Worm (Caenorhabditis elegans) whole organism, L2 larva: ENCODE measurements around the gene C12D5.4.

ENCODE experiments used
- C34F6.9 ChIP-seq: fragments of 150-350 bp; optimal IDR thresholded peaks from 2 replicates; lab custom pipeline; 2014; ENCODE audit warnings: missing biosample characterization, missing genetic modification characterization
- F13H6.1 ChIP-seq: sonication (generic microtip); optimal IDR thresholded peaks from 2 replicates; lab custom pipeline; 2016; ENCODE audit warnings: missing genetic modification characterization, missing compliant biosample characterization
- R02D3.7 ChIP-seq: fragments of 150-350 bp; optimal IDR thresholded peaks from 2 replicates; lab custom pipeline; 2014; ENCODE audit warnings: missing biosample characterization, missing genetic modification characterization
- Y55F3AM.14 ChIP-seq: fragments of 200-800 bp; sonication (Bioruptor generic); optimal IDR thresholded peaks from 2 replicates; lab custom pipeline; 2018; ENCODE audit warnings: mild to moderate bottlenecking, missing genetic modification characterization, missing compliant biosample characterization
- ZK546.5 ChIP-seq: sonication (generic microtip); optimal IDR thresholded peaks from 2 replicates; lab custom pipeline; 2017; ENCODE audit warnings: missing biosample characterization, missing genetic modification characterization
- aly-2 ChIP-seq: fragments of 150-350 bp; optimal IDR thresholded peaks from 2 replicates; lab custom pipeline; 2014; ENCODE audit warnings: missing biosample characterization, missing genetic modification characterization
- blmp-1 ChIP-seq: sonication (generic microtip); optimal IDR thresholded peaks from 2 replicates; lab custom pipeline; 2017; ENCODE audit warnings: missing genetic modification characterization, mild to moderate bottlenecking, missing compliant biosample characterization, antibody characterized with exemption, moderate library complexity; ENCODE audit not compliant: insufficient read depth
- ceh-16 ChIP-seq: fragments of 150-350 bp; optimal IDR thresholded peaks from 2 replicates; lab custom pipeline; 2014; ENCODE audit warnings: missing biosample characterization, missing genetic modification characterization
- ceh-82 ChIP-seq: fragments of 150-350 bp; optimal IDR thresholded peaks from 2 replicates; lab custom pipeline; 2014; ENCODE audit warnings: missing biosample characterization, missing genetic modification characterization
- dmd-4 ChIP-seq: sonication (generic microtip); optimal IDR thresholded peaks from 2 replicates; lab custom pipeline; 2017; ENCODE audit warnings: missing biosample characterization, missing genetic modification characterization
- egl-27 ChIP-seq: sonication (generic microtip); optimal IDR thresholded peaks from 3 replicates; lab custom pipeline; 2017; ENCODE audit warnings: missing biosample characterization, missing genetic modification reagents, missing genetic modification characterization
- elt-1 ChIP-seq: fragments of 150-350 bp; optimal IDR thresholded peaks from 2 replicates; lab custom pipeline; 2014; ENCODE audit warnings: missing biosample characterization, missing genetic modification characterization
- elt-3 ChIP-seq: sonication (generic microtip); optimal IDR thresholded peaks from 2 replicates; lab custom pipeline; 2017; ENCODE audit warnings: missing biosample characterization, missing genetic modification characterization
- fos-1 ChIP-seq: fragments of 150-350 bp; optimal IDR thresholded peaks from 2 replicates; lab custom pipeline; 2014; ENCODE audit warnings: missing biosample characterization, missing genetic modification characterization
- gmeb-1 ChIP-seq: fragments of 150-350 bp; optimal IDR thresholded peaks from 2 replicates; lab custom pipeline; 2014; ENCODE audit warnings: missing biosample characterization, missing genetic modification characterization
- lin-11 ChIP-seq: fragments of 150-350 bp; sonication (generic microtip); optimal IDR thresholded peaks from 2 replicates; lab custom pipeline; 2014; ENCODE audit warnings: missing biosample characterization, missing genetic modification characterization, inconsistent platforms, mixed read lengths
- lin-13 ChIP-seq: fragments of 150-350 bp; optimal IDR thresholded peaks from 2 replicates; lab custom pipeline; 2014; ENCODE audit warnings: missing biosample characterization, missing genetic modification reagents, missing genetic modification characterization
- lin-39 ChIP-seq: fragments of 150-350 bp; optimal IDR thresholded peaks from 2 replicates; lab custom pipeline; 2014; ENCODE audit warnings: missing biosample characterization, missing genetic modification reagents, missing genetic modification characterization
- lsy-2 ChIP-seq, 2 experiments: fragments of 150-350 bp in 1 of 2; sonication (generic microtip) in 1 of 2; optimal IDR thresholded peaks; 2 replicates each; lab custom pipeline; 2014 to 2017; ENCODE audit warnings: missing biosample characterization in 2 of 2, missing genetic modification characterization in 2 of 2
- mab-5 ChIP-seq: fragments of 150-350 bp; optimal IDR thresholded peaks from 2 replicates; lab custom pipeline; 2014; ENCODE audit warnings: missing biosample characterization, missing genetic modification characterization
- mbf-1 ChIP-seq: sonication (generic microtip); optimal IDR thresholded peaks from 2 replicates; lab custom pipeline; 2017; ENCODE audit warnings: missing biosample characterization, missing genetic modification characterization
- mdl-1 ChIP-seq, 2 experiments: fragments of 150-350 bp in 1 of 2; sonication (generic microtip) in 1 of 2; optimal IDR thresholded peaks; 2 replicates each; lab custom pipeline; 2017; ENCODE audit warnings: missing biosample characterization in 2 of 2, missing genetic modification characterization in 2 of 2
- nhr-11 ChIP-seq: fragments of 150-350 bp; optimal IDR thresholded peaks from 2 replicates; lab custom pipeline; 2014; ENCODE audit warnings: missing biosample characterization, missing genetic modification characterization
- nhr-21 ChIP-seq: fragments of 150-350 bp; optimal IDR thresholded peaks from 2 replicates; lab custom pipeline; 2014; ENCODE audit warnings: missing biosample characterization, missing genetic modification characterization
- nhr-23 ChIP-seq: fragments of 150-350 bp; optimal IDR thresholded peaks from 2 replicates; lab custom pipeline; 2014; ENCODE audit warnings: missing biosample characterization, missing genetic modification reagents, missing genetic modification characterization
- nhr-237 ChIP-seq: fragments of 150-350 bp; optimal IDR thresholded peaks from 2 replicates; lab custom pipeline; 2014; ENCODE audit warnings: missing biosample characterization, missing genetic modification characterization
- nhr-77 ChIP-seq: fragments of 150-350 bp; optimal IDR thresholded peaks from 2 replicates; lab custom pipeline; 2014; ENCODE audit warnings: missing biosample characterization, missing genetic modification characterization
- sem-4 ChIP-seq: fragments of 150-350 bp; optimal IDR thresholded peaks from 2 replicates; lab custom pipeline; 2014; ENCODE audit warnings: missing biosample characterization, missing genetic modification reagents, missing genetic modification characterization
- skn-1 ChIP-seq: sonication (generic microtip); optimal IDR thresholded peaks from 2 replicates; lab custom pipeline; 2017; ENCODE audit warnings: missing biosample characterization, missing genetic modification characterization
- sma-3 ChIP-seq: sonication (generic microtip); optimal IDR thresholded peaks from 2 replicates; lab custom pipeline; 2016; ENCODE audit warnings: missing genetic modification reagents, missing genetic modification characterization, missing compliant biosample characterization
- sma-9 ChIP-seq, 2 experiments: fragments of 150-350 bp in 1 of 2; sonication (generic microtip) in 1 of 2; optimal IDR thresholded peaks; 2 replicates each; lab custom pipeline; 2014 to 2016; ENCODE audit warnings: missing genetic modification characterization in 2 of 2, mild to moderate bottlenecking in 1 of 2, missing biosample characterization in 1 of 2, missing compliant biosample characterization in 1 of 2, missing genetic modification reagents in 1 of 2, moderate library complexity in 1 of 2
- snpc-4 ChIP-seq: fragments of 150-350 bp; optimal IDR thresholded peaks from 2 replicates; lab custom pipeline; 2014; ENCODE audit warnings: missing biosample characterization, missing genetic modification characterization
- unc-39 ChIP-seq: fragments of 150-350 bp; optimal IDR thresholded peaks from 2 replicates; lab custom pipeline; 2014; ENCODE audit warnings: missing biosample characterization, missing genetic modification characterization
- unc-55 ChIP-seq: fragments of 150-350 bp; sonication (generic microtip); optimal IDR thresholded peaks from 3 replicates; lab custom pipeline; 2014; ENCODE audit warnings: missing biosample characterization, missing genetic modification reagents, missing genetic modification characterization
- unc-62 ChIP-seq: fragments of 150-350 bp; optimal IDR thresholded peaks from 2 replicates; lab custom pipeline; 2014; ENCODE audit warnings: missing biosample characterization, missing genetic modification reagents, missing genetic modification characterization
- ztf-11 ChIP-seq: sonication (generic microtip); optimal IDR thresholded peaks from 2 replicates; lab custom pipeline; 2017; ENCODE audit warnings: missing biosample characterization, missing genetic modification characterization
- ztf-4 ChIP-seq: fragments of 150-350 bp; optimal IDR thresholded peaks from 2 replicates; lab custom pipeline; 2014; ENCODE audit warnings: missing biosample characterization, missing genetic modification characterization

Gene C12D5.4

ce11 chrV:7713072-7713471 is 40.7 kb downstream of the C12D5.4 start, which contains the start of gene ZK105.13:
TSS of gene ZK105.13 (minus strand) at chrV:7713172.
- TF ChIP-seq nhr-21 (no peak), lin-13 (GFP tag; lab: Kevin White, UChicago) (no peak), C34F6.9 (tag; lab: Kevin White, UChicago) (no peak), lin-39 (no peak), F13H6.1 (no peak), nhr-77 (no peak), ztf-11 (tag; lab: Kevin White, UChicago) (no peak), sma-9 (GFP tag; optimal IDR thresholded peaks at IDR 0.05; lab: Kevin White, UChicago) (no peak), sma-9 (tag; optimal IDR thresholded peaks at IDR 0.05; lab: Kevin White, UChicago) (no peak), elt-1 (tag; lab: Kevin White, UChicago) (no peak), gmeb-1 (tag; lab: Kevin White, UChicago) (no peak), skn-1 (no peak), ZK546.5 (tag; lab: Kevin White, UChicago) (no peak), unc-55 (GFP tag; lab: Kevin White, UChicago) (no peak), sma-3 (no peak), nhr-237 (tag; lab: Kevin White, UChicago) (no peak), elt-3 (tag; lab: Kevin White, UChicago) (no peak)

ce11 chrV:7713691-7714090 is 41.3 kb downstream of the C12D5.4 start, which contains the start of gene ZK105.1:
TSS of gene ZK105.1 (plus strand) at chrV:7713991.
- TF ChIP-seq C34F6.9 (tag; lab: Kevin White, UChicago), result no peak
- no peak for TF ChIP-seq ceh-82
- TF ChIP-seq lin-39, result no peak
- TF ChIP-seq dmd-4, result no peak
- TF ChIP-seq nhr-23, result no peak

ce11 chrV:7716034-7716433 is 43.7 kb downstream of the C12D5.4 start, which contains the start of gene ZK105.12:
TSS of gene ZK105.12 (minus strand) at chrV:7716134.
- no peak for TF ChIP-seq R02D3.7 (tag; lab: Kevin White, UChicago)
- TF ChIP-seq egl-27 (tag; lab: Kevin White, UChicago), result no peak
- TF ChIP-seq ceh-82, result no peak
- no peak for TF ChIP-seq nhr-237 (tag; lab: Kevin White, UChicago)
- TF ChIP-seq fos-1 (tag; lab: Kevin White, UChicago), result no peak
- TF ChIP-seq aly-2 (tag; lab: Kevin White, UChicago), result no peak
- TF ChIP-seq unc-55 (GFP tag; lab: Kevin White, UChicago), result no peak
- no peak for TF ChIP-seq lin-39
- TF ChIP-seq unc-62 (GFP tag; lab: Kevin White, UChicago), result no peak
- TF ChIP-seq sma-9 (GFP tag; optimal IDR thresholded peaks at IDR 0.05; lab: Kevin White, UChicago), result no peak
- TF ChIP-seq sma-9 (tag; optimal IDR thresholded peaks at IDR 0.05; lab: Kevin White, UChicago), result no peak
- no peak for TF ChIP-seq nhr-21
- no peak for TF ChIP-seq elt-1 (tag; lab: Kevin White, UChicago)
- no peak for TF ChIP-seq nhr-11 (tag; lab: Kevin White, UChicago)
- no peak for TF ChIP-seq blmp-1 (tag; lab: Kevin White, UChicago)
- TF ChIP-seq lsy-2 (tag; optimal IDR thresholded peaks at IDR 0.05; lab: Kevin White, UChicago), result no peak
- TF ChIP-seq mab-5 (tag; lab: Kevin White, UChicago), result no peak

- TF ChIP-seq nhr-11 (tag; lab: Kevin White, UChicago) (no peak), ceh-82 (no peak), dmd-4 (no peak), blmp-1 (tag; lab: Kevin White, UChicago) (no peak), C34F6.9 (tag; lab: Kevin White, UChicago) (no peak), unc-62 (GFP tag; lab: Kevin White, UChicago) (no peak), mbf-1 (tag; lab: Kevin White, UChicago) (no peak), ztf-11 (tag; lab: Kevin White, UChicago) (no peak), lin-11 (tag; lab: Kevin White, UChicago) (no peak), unc-39 (tag; lab: Kevin White, UChicago) (no peak), nhr-21 (no peak), Y55F3AM.14 (GFP tag; lab: Kevin White, UChicago) (no peak), lin-39 (no peak)
These were observed 45.3 kb downstream of the C12D5.4 start, which contains the start of gene ZK105.5 for ce11 chrV:7717629-7718028. TSS of gene ZK105.5 (minus strand) at chrV:7717729.

- TF ChIP-seq sem-4 (tag; lab: Kevin White, UChicago), result no peak
- TF ChIP-seq ceh-82, result no peak
- TF ChIP-seq snpc-4 (tag; lab: Kevin White, UChicago), result no peak
- TF ChIP-seq mdl-1 (tag; optimal IDR thresholded peaks at IDR 0.05; lab: Kevin White, UChicago), result no peak
- TF ChIP-seq ceh-16 (tag; lab: Kevin White, UChicago), result no peak
- no peak for TF ChIP-seq aly-2 (tag; lab: Kevin White, UChicago)
- TF ChIP-seq nhr-77, result no peak
- no peak for TF ChIP-seq lin-39
- TF ChIP-seq egl-27 (tag; lab: Kevin White, UChicago), result no peak
- TF ChIP-seq elt-3 (tag; lab: Kevin White, UChicago), result no peak
- no peak for TF ChIP-seq ztf-11 (tag; lab: Kevin White, UChicago)
- TF ChIP-seq skn-1, result no peak
- TF ChIP-seq ztf-4 (tag; lab: Kevin White, UChicago), result no peak
- TF ChIP-seq elt-1 (tag; lab: Kevin White, UChicago), result no peak
- TF ChIP-seq unc-55 (GFP tag; lab: Kevin White, UChicago), result no peak
- no peak for TF ChIP-seq sma-9 (GFP tag; optimal IDR thresholded peaks at IDR 0.05; lab: Kevin White, UChicago)
- no peak for TF ChIP-seq sma-9 (tag; optimal IDR thresholded peaks at IDR 0.05; lab: Kevin White, UChicago)
- no peak for TF ChIP-seq dmd-4
These were observed 49.6 kb downstream of the C12D5.4 start, which contains the start of gene ZK105.14 for ce11 chrV:7721945-7722344. TSS of gene ZK105.14 (minus strand) at chrV:7722045.
